Fruit fly (Drosophila melanogaster) ovary, adult (tissue): Measurements from ENCODE around the gene Acp32CD.

Experiments used
- CG17801 ChIP-seq: fragments of 200-800 bp; optimal IDR thresholded peaks from 2 replicates; lab custom pipeline; 2019; ENCODE audit warnings: missing biosample characterization, mild to moderate bottlenecking, missing genetic modification characterization, moderate library complexity; ENCODE audit not compliant: partially characterized antibody

The Acp32CD gene

dm6 chr2L:11056791-11057332, 41.4 kb downstream of the Acp32CD start:
- TF ChIP-seq CG17801 (GFP tag; lab: Kevin White, UChicago), result no peak

dm6 chr2L:11057333-11058110, 42.1 kb downstream of the Acp32CD start:
- TF ChIP-seq CG17801 (GFP tag; lab: Kevin White, UChicago), result peak; percentile 73

- TF ChIP-seq CG17801 (GFP tag; lab: Kevin White, UChicago), result no peak
These were observed 42.8 kb downstream of the Acp32CD start for dm6 chr2L:11058111-11058665.

- no peak for TF ChIP-seq CG17801 (GFP tag; lab: Kevin White, UChicago)
These were observed 43.8 kb downstream of the Acp32CD start for dm6 chr2L:11059206-11059605.

dm6 chr2L:11061155-11061554, 45.7 kb downstream of the Acp32CD start:
- no peak for TF ChIP-seq CG17801 (GFP tag; lab: Kevin White, UChicago)

- peak; percentile 94 for TF ChIP-seq CG17801 (GFP tag; lab: Kevin White, UChicago)
These were observed 49.9 kb downstream of the Acp32CD start for dm6 chr2L:11065106-11065878.
